Fruit fly (Drosophila melanogaster) whole organism, embryonic: Measurements from ENCODE around the gene CG6048.

ENCODE experiments used
- Aef1 ChIP-seq: fragments of 200-800 bp; sonication (Bioruptor generic); IDR thresholded peaks from 3 replicates; pipeline ENCODE4 v1.3.6; 2022; ENCODE audit warnings: missing biosample characterization, missing genetic modification characterization
- BEAF-32 ChIP-seq: fragments of 200-800 bp; sonication (Bioruptor generic); optimal IDR thresholded peaks from 3 replicates; lab custom pipeline; 2017; ENCODE audit warnings: missing biosample characterization, missing genetic modification characterization, mild to moderate bottlenecking, moderate library complexity, missing genetic modification reagents
- Bteb2 ChIP-seq: fragments of 200-800 bp; sonication (Bioruptor generic); optimal IDR thresholded peaks from 2 replicates; lab custom pipeline; 2016; ENCODE audit warnings: missing biosample characterization, missing genetic modification characterization
- C15 ChIP-seq: fragments of 200-800 bp; sonication (Bioruptor generic); IDR thresholded peaks from 3 replicates; pipeline ENCODE4 v1.3.6; 2022; ENCODE audit warnings: missing biosample characterization, missing genetic modification characterization
- CG10274 ChIP-seq: fragments of 200-800 bp; sonication (Bioruptor generic); optimal IDR thresholded peaks from 3 replicates; lab custom pipeline; 2017; ENCODE audit warnings: missing biosample characterization, mild to moderate bottlenecking, missing genetic modification characterization
- CG10543 ChIP-seq: fragments of 200-800 bp; sonication (Bioruptor generic); optimal IDR thresholded peaks from 3 replicates; lab custom pipeline; 2017; ENCODE audit warnings: missing biosample characterization, mild to moderate bottlenecking, missing genetic modification characterization, moderate library complexity
- CG10979 ChIP-seq: fragments of 200-800 bp; sonication (Bioruptor generic); optimal IDR thresholded peaks from 2 replicates; lab custom pipeline; 2018; ENCODE audit warnings: missing biosample characterization, mild to moderate bottlenecking, missing genetic modification characterization, moderate library complexity
- CG11504 ChIP-seq: fragments of 200-800 bp; sonication (Bioruptor generic); optimal IDR thresholded peaks from 3 replicates; lab custom pipeline; 2019; ENCODE audit warnings: missing biosample characterization, mild to moderate bottlenecking, missing genetic modification characterization, moderate library complexity
- CG11695 ChIP-seq: fragments of 200-800 bp; sonication (Bioruptor generic); IDR thresholded peaks from 3 replicates; pipeline ENCODE4 v1.3.6; 2022; ENCODE audit warnings: missing biosample characterization, missing genetic modification characterization
- CG13287 ChIP-seq: fragments of 200-800 bp; sonication (Bioruptor generic); IDR thresholded peaks from 2 replicates; pipeline ENCODE4 v1.3.6; 2022; ENCODE audit warnings: missing biosample characterization, missing genetic modification characterization; ENCODE audit not compliant: partially characterized antibody
- CG13775 ChIP-seq: fragments of 200-800 bp; sonication (Bioruptor generic); optimal IDR thresholded peaks from 3 replicates; lab custom pipeline; 2017; ENCODE audit warnings: missing biosample characterization, mild to moderate bottlenecking, missing genetic modification characterization
- CG13894 ChIP-seq: fragments of 200-800 bp; sonication (Bioruptor generic); optimal IDR thresholded peaks from 3 replicates; lab custom pipeline; 2018; ENCODE audit warnings: missing biosample characterization, mild to moderate bottlenecking, missing genetic modification characterization, moderate library complexity
- CG15696 ChIP-seq: fragments of 200-800 bp; sonication (Bioruptor generic); optimal IDR thresholded peaks from 2 replicates; lab custom pipeline; 2019; ENCODE audit warnings: missing biosample characterization, mild to moderate bottlenecking, missing genetic modification characterization, moderate library complexity
- CG17568 ChIP-seq: fragments of 200-800 bp; sonication (Bioruptor generic); optimal IDR thresholded peaks from 2 replicates; lab custom pipeline; 2018; ENCODE audit warnings: missing biosample characterization, mild to moderate bottlenecking, missing genetic modification characterization, moderate library complexity
- CG31224 ChIP-seq: fragments of 200-800 bp; sonication (Bioruptor generic); IDR thresholded peaks from 2 replicates; pipeline ENCODE4 v1.3.6; 2022; ENCODE audit warnings: missing biosample characterization, missing genetic modification characterization
- CG3281 ChIP-seq: fragments of 200-800 bp; sonication (Bioruptor generic); optimal IDR thresholded peaks from 3 replicates; lab custom pipeline; 2017; ENCODE audit warnings: missing biosample characterization, mild to moderate bottlenecking, missing genetic modification characterization
- CG5953 ChIP-seq: fragments of 200-800 bp; sonication (Bioruptor generic); IDR thresholded peaks from 2 replicates; pipeline ENCODE4 v1.3.6; 2022; ENCODE audit warnings: missing biosample characterization, missing genetic modification characterization
- CHES-1-like ChIP-seq: fragments of 200-800 bp; sonication (Bioruptor generic); optimal IDR thresholded peaks from 2 replicates; lab custom pipeline; 2016; ENCODE audit warnings: missing biosample characterization, missing genetic modification characterization
- Dad ChIP-seq: fragments of 200-800 bp; sonication (Bioruptor generic); optimal IDR thresholded peaks from 3 replicates; lab custom pipeline; 2016; ENCODE audit warnings: missing biosample characterization, missing genetic modification characterization
- Doc2 ChIP-seq: fragments of 200-800 bp; sonication (Bioruptor generic); IDR thresholded peaks from 2 replicates; pipeline ENCODE4 v1.3.6; 2022; ENCODE audit warnings: missing biosample characterization, missing genetic modification characterization
- E2f1 ChIP-seq: fragments of 200-800 bp; sonication (Bioruptor generic); IDR thresholded peaks from 2 replicates; pipeline ENCODE4 v1.3.6; 2022; ENCODE audit warnings: missing biosample characterization, missing genetic modification characterization
- HLH54F ChIP-seq: fragments of 200-800 bp; sonication (Bioruptor generic); optimal IDR thresholded peaks from 3 replicates; lab custom pipeline; 2016; ENCODE audit warnings: missing biosample characterization, missing genetic modification characterization
- HmgZ ChIP-seq: fragments of 200-800 bp; sonication (Bioruptor generic); optimal IDR thresholded peaks from 2 replicates; lab custom pipeline; 2018; ENCODE audit warnings: missing biosample characterization, mild to moderate bottlenecking, missing genetic modification characterization
- Hmx ChIP-seq: fragments of 200-800 bp; sonication (Bioruptor generic); optimal IDR thresholded peaks from 2 replicates; lab custom pipeline; 2016; ENCODE audit warnings: missing biosample characterization, missing genetic modification characterization
- Kr ChIP-seq: fragments of 200-800 bp; sonication (Bioruptor generic); optimal IDR thresholded peaks from 2 replicates; lab custom pipeline; 2017; ENCODE audit warnings: missing biosample characterization, mild to moderate bottlenecking, missing genetic modification characterization
- MTF-1 ChIP-seq: fragments of 200-800 bp; sonication (Bioruptor generic); optimal IDR thresholded peaks from 2 replicates; lab custom pipeline; 2018; ENCODE audit warnings: missing biosample characterization, mild to moderate bottlenecking, missing genetic modification characterization, borderline replicate concordance
- Mrtf ChIP-seq: fragments of 200-800 bp; sonication (Bioruptor generic); IDR thresholded peaks from 3 replicates; pipeline ENCODE4 v1.3.6; 2022; ENCODE audit warnings: missing biosample characterization, missing genetic modification characterization
- NC2α ChIP-seq: fragments of 200-800 bp; sonication (Bioruptor generic); optimal IDR thresholded peaks from 2 replicates; lab custom pipeline; 2016; ENCODE audit warnings: missing biosample characterization, missing genetic modification characterization
- Oaz ChIP-seq: fragments of 200-800 bp; sonication (Bioruptor generic); IDR thresholded peaks from 2 replicates; pipeline ENCODE4 v1.3.6; 2022; ENCODE audit warnings: missing biosample characterization, missing genetic modification characterization
- Sin3A ChIP-seq: fragments of >200 bp; optimal IDR thresholded peaks from 2 replicates; lab custom pipeline; 2018
- Xbp1 ChIP-seq: fragments of 200-800 bp; sonication (Bioruptor generic); optimal IDR thresholded peaks from 3 replicates; lab custom pipeline; 2016; ENCODE audit warnings: missing biosample characterization, mild to moderate bottlenecking, missing genetic modification characterization
- ac ChIP-seq: fragments of 200-800 bp; sonication (Bioruptor generic); optimal IDR thresholded peaks from 3 replicates; lab custom pipeline; 2017; ENCODE audit warnings: missing biosample characterization, mild to moderate bottlenecking, missing genetic modification characterization
- ap ChIP-seq: fragments of 200-800 bp; sonication (Bioruptor generic); IDR thresholded peaks from 2 replicates; pipeline ENCODE4 v1.3.6; 2022; ENCODE audit warnings: missing biosample characterization, missing genetic modification characterization
- bigmax ChIP-seq: fragments of 200-800 bp; sonication (Bioruptor generic); optimal IDR thresholded peaks from 2 replicates; lab custom pipeline; 2018; ENCODE audit warnings: missing biosample characterization, mild to moderate bottlenecking, missing genetic modification characterization
- cas ChIP-seq: fragments of 200-800 bp; sonication (Bioruptor generic); IDR thresholded peaks from 2 replicates; pipeline ENCODE4 v1.3.6; 2022; ENCODE audit warnings: missing biosample characterization, missing genetic modification characterization
- cwo ChIP-seq: fragments of 200-800 bp; sonication (Bioruptor generic); optimal IDR thresholded peaks from 3 replicates; lab custom pipeline; 2017; ENCODE audit warnings: missing biosample characterization, missing genetic modification characterization, mild to moderate bottlenecking, moderate library complexity, missing genetic modification reagents
- dati ChIP-seq: fragments of 200-800 bp; sonication (Bioruptor generic); IDR thresholded peaks from 2 replicates; pipeline ENCODE4 v1.3.6; 2022; ENCODE audit warnings: missing biosample characterization, missing genetic modification characterization
- dmrt11E ChIP-seq: fragments of 200-800 bp; sonication (Bioruptor generic); optimal IDR thresholded peaks from 3 replicates; lab custom pipeline; 2018; ENCODE audit warnings: missing biosample characterization, mild to moderate bottlenecking, missing genetic modification characterization, moderate library complexity
- fd102C ChIP-seq: fragments of 200-800 bp; sonication (Bioruptor generic); optimal IDR thresholded peaks from 2 replicates; lab custom pipeline; 2018; ENCODE audit warnings: missing biosample characterization, mild to moderate bottlenecking, missing genetic modification characterization, moderate library complexity
- her ChIP-seq: fragments of 200-800 bp; sonication (Bioruptor generic); optimal IDR thresholded peaks from 2 replicates; lab custom pipeline; 2016; ENCODE audit warnings: missing biosample characterization, missing genetic modification characterization
- jigr1 ChIP-seq: fragments of 200-800 bp; sonication (Bioruptor generic); IDR thresholded peaks from 3 replicates; pipeline ENCODE4 v1.3.6; 2022; ENCODE audit warnings: missing biosample characterization, missing genetic modification characterization
- kah ChIP-seq: fragments of 200-800 bp; sonication (Bioruptor generic); optimal IDR thresholded peaks from 2 replicates; lab custom pipeline; 2018; ENCODE audit warnings: missing biosample characterization, mild to moderate bottlenecking, missing genetic modification characterization
- lov ChIP-seq, 2 experiments: fragments of 200-800 bp in 1 of 2; fragments of >200 bp in 1 of 2; sonication (Bioruptor generic) in 1 of 2; IDR thresholded peaks in 1 of 2; optimal IDR thresholded peaks in 1 of 2; 2 replicates in 1 of 2; 3 replicates in 1 of 2; pipeline versions ENCODE4 v1.3.6 to Lab custom; 2017 to 2022; ENCODE audit warnings: missing biosample characterization in 1 of 2, missing genetic modification characterization in 1 of 2
- ro ChIP-seq: fragments of 200-800 bp; sonication (Bioruptor generic); IDR thresholded peaks from 2 replicates; pipeline ENCODE4 v1.3.6; 2022; ENCODE audit warnings: missing biosample characterization, missing genetic modification characterization
- slou ChIP-seq: fragments of 200-800 bp; sonication (Bioruptor generic); optimal IDR thresholded peaks from 3 replicates; lab custom pipeline; 2016; ENCODE audit warnings: missing biosample characterization, missing genetic modification characterization
- tin ChIP-seq: fragments of 200-800 bp; sonication (Bioruptor generic); optimal IDR thresholded peaks from 3 replicates; lab custom pipeline; 2016; ENCODE audit warnings: missing biosample characterization, missing genetic modification characterization
- unc-4 ChIP-seq: fragments of 200-800 bp; sonication (Bioruptor generic); IDR thresholded peaks from 2 replicates; pipeline ENCODE4 v1.3.6; 2022; ENCODE audit warnings: missing biosample characterization, missing genetic modification characterization; ENCODE audit not compliant: partially characterized antibody
- zen ChIP-seq: fragments of 200-800 bp; sonication (Bioruptor generic); optimal IDR thresholded peaks from 3 replicates; lab custom pipeline; 2018; ENCODE audit warnings: missing biosample characterization, mild to moderate bottlenecking, missing genetic modification characterization, moderate library complexity
- zfh2 ChIP-seq: fragments of 200-800 bp; sonication (Bioruptor generic); optimal IDR thresholded peaks from 2 replicates; lab custom pipeline; 2016; ENCODE audit warnings: missing biosample characterization, missing genetic modification characterization

Gene CG6048

dm6 chrX:5918499-5919126 is 33.8 kb upstream of the CG6048 start (continued):
- peak; percentile 98 for TF ChIP-seq Bteb2 (GFP tag; lab: Kevin White, UChicago)
- peak; percentile 99 for TF ChIP-seq HmgZ
- TF ChIP-seq C15 = peak; percentile 99
- peak; percentile 97 for TF ChIP-seq CG17568 (GFP tag; lab: Kevin White, UChicago)
- TF ChIP-seq Oaz = peak; percentile 98
- peak; percentile 97 for TF ChIP-seq zen (tag; lab: Kevin White, UChicago)
- peak; percentile 83 for TF ChIP-seq ac
- peak; percentile 98 for TF ChIP-seq CG11504 (tag; lab: Kevin White, UChicago)
- TF ChIP-seq bigmax (GFP tag; lab: Kevin White, UChicago) = peak; percentile 78
- peak; percentile 99 for TF ChIP-seq Mrtf (GFP tag; lab: Robert Waterston, UW)
- peak; percentile 97 for TF ChIP-seq CG31224 (GFP tag; lab: Robert Waterston, UW)
- peak; percentile 91 for TF ChIP-seq CG15696
- peak; percentile 99 for TF ChIP-seq CHES-1-like
- peak; percentile 99 for TF ChIP-seq CG13894 (tag; lab: Kevin White, UChicago)
- peak; percentile 94 for TF ChIP-seq kah (GFP tag; lab: Kevin White, UChicago)
- TF ChIP-seq jigr1 (GFP tag; lab: Robert Waterston, UW) = peak; percentile 98
- TF ChIP-seq lov (optimal IDR thresholded peaks at IDR 0.05; lab: Kevin White, UChicago) = no peak
- TF ChIP-seq lov (GFP tag; IDR thresholded peaks at IDR 0.05; lab: Robert Waterston, UW) = peak; percentile 99
- peak; percentile 99 for TF ChIP-seq Dad
- peak; percentile 98 for TF ChIP-seq dati (GFP tag; lab: Robert Waterston, UW)
- TF ChIP-seq fd102C (GFP tag; lab: Kevin White, UChicago) = peak; percentile 67
- peak; percentile 98 for TF ChIP-seq NC2α (GFP tag; lab: Kevin White, UChicago)
- TF ChIP-seq CG5953 = peak; percentile 99
- peak; percentile 100 for TF ChIP-seq Aef1 (GFP tag; lab: Robert Waterston, UW)
- TF ChIP-seq CG10543 = peak; percentile 98
- peak; percentile 99 for TF ChIP-seq HLH54F (GFP tag; lab: Kevin White, UChicago)
- TF ChIP-seq Xbp1 (GFP tag; lab: Kevin White, UChicago) = peak; percentile 99
- TF ChIP-seq CG10274 (GFP tag; lab: Kevin White, UChicago) = peak; percentile 95
- peak; percentile 99 for TF ChIP-seq E2f1 (GFP tag; lab: Robert Waterston, UW)
- peak; percentile 77 for TF ChIP-seq CG13287 (GFP tag; lab: Robert Waterston, UW)
- TF ChIP-seq BEAF-32 = peak; percentile 33
- peak; percentile 98 for TF ChIP-seq Doc2 (GFP tag; lab: Robert Waterston, UW)
- peak; percentile 99 for TF ChIP-seq ro (GFP tag; lab: Robert Waterston, UW)
- peak; percentile 97 for TF ChIP-seq her (GFP tag; lab: Kevin White, UChicago)
- TF ChIP-seq Hmx (GFP tag; lab: Kevin White, UChicago) = peak; percentile 95
- peak; percentile 98 for TF ChIP-seq CG10979
- TF ChIP-seq slou (GFP tag; lab: Kevin White, UChicago) = peak; percentile 98
- TF ChIP-seq Kr = peak; percentile 59
- TF ChIP-seq cwo (GFP tag; lab: Kevin White, UChicago) = peak; percentile 99
- TF ChIP-seq Sin3A = no peak
- TF ChIP-seq CG3281 (GFP tag; lab: Kevin White, UChicago) = peak; percentile 98
- TF ChIP-seq ap = peak; percentile 99
- TF ChIP-seq MTF-1 (GFP tag; lab: Kevin White, UChicago) = peak; percentile 96
- TF ChIP-seq CG11695 = peak; percentile 98
- TF ChIP-seq cas (GFP tag; lab: Robert Waterston, UW) = peak; percentile 98
- peak; percentile 98 for TF ChIP-seq zfh2 (GFP tag; lab: Kevin White, UChicago)
- TF ChIP-seq CG13775 = peak; percentile 96
- TF ChIP-seq tin (GFP tag; lab: Kevin White, UChicago) = peak; percentile 99
- TF ChIP-seq dmrt11E (tag; lab: Kevin White, UChicago) = peak; percentile 96
- peak; percentile 61 for TF ChIP-seq unc-4
